Worm (Caenorhabditis elegans) whole organism, L4 larva: ENCODE measurements around the gene srg-61.
A peak's percentile ranks its signal among the peaks of the same experiment; 100 is the strongest.

Experiments used
- D1046.2 ChIP-seq: fragments of 200-800 bp; sonication (Bioruptor generic); IDR thresholded peaks from 2 replicates; pipeline ENCODE4 v1.3.6; 2022; ENCODE audit warnings: missing genetic modification characterization, missing compliant biosample characterization
- F10B5.3 ChIP-seq: sonication (generic microtip); optimal IDR thresholded peaks from 2 replicates; lab custom pipeline; 2016; ENCODE audit warnings: mild to moderate bottlenecking, missing genetic modification characterization, missing compliant biosample characterization
- F26F4.8 ChIP-seq: fragments of 200-800 bp; sonication (Bioruptor generic); conservative IDR thresholded peaks from 2 replicates; pipeline ENCODE4 v1.3.6; 2022; ENCODE audit warnings: missing genetic modification characterization, missing compliant biosample characterization
- R02D3.7 ChIP-seq: fragments of 150-350 bp; sonication (generic microtip); optimal IDR thresholded peaks from 3 replicates; lab custom pipeline; 2014; ENCODE audit warnings: missing biosample characterization, missing genetic modification characterization
- T20F7.1 ChIP-seq: fragments of 200-800 bp; sonication (Bioruptor generic); optimal IDR thresholded peaks from 2 replicates; lab custom pipeline; 2018; ENCODE audit warnings: mild to moderate bottlenecking, missing genetic modification characterization, missing compliant biosample characterization
- Y48G9A.11 ChIP-seq: fragments of 200-800 bp; sonication (Bioruptor generic); IDR thresholded peaks from 2 replicates; pipeline ENCODE4 v1.3.6; 2022; ENCODE audit warnings: missing genetic modification reagents, missing genetic modification characterization, missing compliant biosample characterization
- aha-1 ChIP-seq: fragments of 150-350 bp; peaks from one replicate; lab custom pipeline; 2014; ENCODE audit warnings: missing biosample characterization, missing genetic modification characterization
- ama-1 ChIP-seq: fragments of 150-350 bp; optimal IDR thresholded peaks from 2 replicates; lab custom pipeline; 2014; ENCODE audit warnings: inconsistent platforms, mixed read lengths
- ceh-32 ChIP-seq: sonication (generic microtip); optimal IDR thresholded peaks from 2 replicates; lab custom pipeline; 2016; ENCODE audit warnings: mild to moderate bottlenecking, missing genetic modification characterization, missing compliant biosample characterization; ENCODE audit not compliant: poor library complexity
- ces-1 ChIP-seq: fragments of 150-350 bp; sonication (generic microtip); optimal IDR thresholded peaks from 4 replicates; lab custom pipeline; 2014; ENCODE audit warnings: missing biosample characterization, missing genetic modification reagents, missing genetic modification characterization
- egl-43 ChIP-seq: fragments of 200-800 bp; sonication (Bioruptor generic); IDR thresholded peaks from 2 replicates; pipeline ENCODE4 v1.3.6; 2022; ENCODE audit warnings: missing genetic modification reagents, missing genetic modification characterization, missing compliant biosample characterization
- hif-1 ChIP-seq, 2 experiments: sonication (generic microtip); optimal IDR thresholded peaks; 2 replicates each; lab custom pipeline; 2016 to 2017; ENCODE audit warnings: missing compliant biosample characterization in 2 of 2, missing genetic modification characterization in 2 of 2, missing genetic modification reagents in 2 of 2, missing genotype in 2 of 2, mild to moderate bottlenecking in 1 of 2
- jun-1 ChIP-seq: fragments of 150-350 bp; optimal IDR thresholded peaks from 2 replicates; lab custom pipeline; 2014; ENCODE audit warnings: missing biosample characterization, missing genetic modification reagents, missing genetic modification characterization
- lim-7 ChIP-seq: fragments of 200-800 bp; sonication (Bioruptor generic); IDR thresholded peaks from 2 replicates; pipeline ENCODE4 v1.3.6; 2022; ENCODE audit warnings: missing genetic modification characterization, missing compliant biosample characterization
- lin-15B ChIP-seq: fragments of 150-350 bp; sonication (generic microtip); optimal IDR thresholded peaks from 3 replicates; lab custom pipeline; 2014; ENCODE audit warnings: missing biosample characterization, missing genetic modification characterization
- lir-3 ChIP-seq: sonication (generic microtip); optimal IDR thresholded peaks from 2 replicates; lab custom pipeline; 2016; ENCODE audit warnings: mild to moderate bottlenecking, missing genetic modification characterization, missing compliant biosample characterization
- mdl-1 ChIP-seq, 2 experiments: fragments of 150-350 bp in 1 of 2; sonication (generic microtip) in 1 of 2; optimal IDR thresholded peaks; 2 replicates each; lab custom pipeline; 2014 to 2017; ENCODE audit warnings: missing biosample characterization in 2 of 2, missing genetic modification characterization in 2 of 2
- mdt-29 ChIP-seq: fragments of 200-800 bp; sonication (Bioruptor generic); IDR thresholded peaks from 2 replicates; pipeline ENCODE4 v1.3.6; 2022; ENCODE audit warnings: missing genetic modification reagents, missing genetic modification characterization, missing compliant biosample characterization
- mep-1 ChIP-seq: fragments of 150-350 bp; sonication (generic microtip); optimal IDR thresholded peaks from 3 replicates; lab custom pipeline; 2014; ENCODE audit warnings: missing biosample characterization, missing genetic modification characterization
- mes-2 ChIP-seq: sonication (generic microtip); optimal IDR thresholded peaks from 2 replicates; lab custom pipeline; 2016; ENCODE audit warnings: missing genotype, mild to moderate bottlenecking, missing genetic modification characterization, missing compliant biosample characterization; ENCODE audit not compliant: poor library complexity, severe bottlenecking
- mxl-2 ChIP-seq: fragments of 200-800 bp; sonication (Bioruptor generic); conservative IDR thresholded peaks from 2 replicates; pipeline ENCODE4 v1.3.6; 2022; ENCODE audit warnings: missing genetic modification reagents, missing genetic modification characterization, missing compliant biosample characterization
- mxl-3 ChIP-seq: fragments of 200-800 bp; sonication (Bioruptor generic); optimal IDR thresholded peaks from 2 replicates; lab custom pipeline; 2018; ENCODE audit warnings: mild to moderate bottlenecking, missing genetic modification characterization, missing compliant biosample characterization
- nhr-102 ChIP-seq: sonication (generic microtip); optimal IDR thresholded peaks from 2 replicates; lab custom pipeline; 2016; ENCODE audit warnings: mild to moderate bottlenecking, missing genetic modification characterization, moderate library complexity, missing compliant biosample characterization
- nhr-11 ChIP-seq: fragments of 150-350 bp; optimal IDR thresholded peaks from 2 replicates; lab custom pipeline; 2014; ENCODE audit warnings: missing biosample characterization, missing genetic modification characterization
- nhr-111 ChIP-seq: fragments of 200-800 bp; sonication (Bioruptor generic); optimal IDR thresholded peaks from 2 replicates; lab custom pipeline; 2018; ENCODE audit warnings: mild to moderate bottlenecking, missing genetic modification characterization, missing compliant biosample characterization
- nhr-237 ChIP-seq: sonication (generic microtip); optimal IDR thresholded peaks from 2 replicates; lab custom pipeline; 2017; ENCODE audit warnings: missing biosample characterization, missing genetic modification characterization
- nhr-28 ChIP-seq: fragments of 150-350 bp; optimal IDR thresholded peaks from 2 replicates; lab custom pipeline; 2014; ENCODE audit warnings: missing biosample characterization, missing genetic modification characterization
- nhr-48 ChIP-seq: sonication (generic microtip); optimal IDR thresholded peaks from 2 replicates; lab custom pipeline; 2016; ENCODE audit warnings: mild to moderate bottlenecking, missing genetic modification characterization, missing compliant biosample characterization
- sdz-12 ChIP-seq: fragments of 200-800 bp; sonication (Bioruptor generic); optimal IDR thresholded peaks from 2 replicates; lab custom pipeline; 2018; ENCODE audit warnings: mild to moderate bottlenecking, missing genetic modification characterization, missing compliant biosample characterization
- set-16 ChIP-seq: fragments of 200-800 bp; sonication (Bioruptor generic); IDR thresholded peaks from 2 replicates; pipeline ENCODE4 v1.3.6; 2022; ENCODE audit warnings: missing genetic modification reagents, missing genetic modification characterization, missing compliant biosample characterization
- spr-3 ChIP-seq: fragments of 200-800 bp; sonication (Bioruptor generic); optimal IDR thresholded peaks from 2 replicates; lab custom pipeline; 2018; ENCODE audit warnings: mild to moderate bottlenecking, missing genetic modification characterization, missing compliant biosample characterization
- tag-97 ChIP-seq: fragments of 200-800 bp; sonication (Bioruptor generic); IDR thresholded peaks from 2 replicates; pipeline ENCODE4 v1.3.6; 2022; ENCODE audit warnings: missing genetic modification characterization, missing compliant biosample characterization
- unc-130 ChIP-seq: sonication (generic microtip); optimal IDR thresholded peaks from 2 replicates; lab custom pipeline; 2016; ENCODE audit warnings: missing genetic modification reagents, missing genetic modification characterization, missing compliant biosample characterization

srg-61 gene

DNA sequence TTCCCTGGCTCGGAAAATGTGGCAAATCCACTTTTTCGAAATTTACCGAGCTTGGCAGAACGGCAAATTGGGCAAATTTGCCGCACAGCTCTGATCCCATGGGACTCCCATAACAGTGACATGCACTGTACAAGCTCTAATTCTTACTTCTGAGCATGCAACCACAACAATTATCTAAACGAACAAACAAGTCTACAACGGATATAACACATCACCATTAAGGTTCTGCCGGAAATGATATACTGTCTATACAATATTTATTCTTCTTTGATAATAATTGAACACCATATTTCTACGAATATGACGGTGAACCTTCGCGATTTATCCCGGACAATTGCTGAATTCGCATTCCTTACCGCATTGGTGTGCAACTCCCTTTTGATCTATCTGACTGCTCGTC is 11.9 kb downstream of the srg-61 start, which contains the start of gene str-33:
str-33 (plus strand) TSS at position 301 of the 400 bp plus-strand sequence.
- TF ChIP-seq nhr-237 (tag; lab: Kevin White, UChicago) (no peak), nhr-11 (tag; lab: Kevin White, UChicago) (no peak), mxl-3 (no peak), mxl-2 (GFP tag; lab: Robert Waterston, UW) (no peak), jun-1 (tag; lab: Kevin White, UChicago) (no peak), lim-7 (GFP tag; lab: Robert Waterston, UW) (no peak), nhr-111 (GFP tag; lab: Kevin White, UChicago) (no peak), tag-97 (GFP tag; lab: Robert Waterston, UW) (no peak), unc-130 (GFP tag; lab: Kevin White, UChicago) (no peak), nhr-102 (tag; lab: Kevin White, UChicago) (no peak), Y48G9A.11 (no peak), F10B5.3 (tag; lab: Kevin White, UChicago) (no peak), spr-3 (no peak), F26F4.8 (no peak), mes-2 (tag; lab: Kevin White, UChicago) (no peak), R02D3.7 (tag; lab: Kevin White, UChicago) (no peak), mdt-29 (GFP tag; lab: Robert Waterston, UW) (no peak)
- TF ChIP-seq, all 104 proteins: peak for 0

DNA sequence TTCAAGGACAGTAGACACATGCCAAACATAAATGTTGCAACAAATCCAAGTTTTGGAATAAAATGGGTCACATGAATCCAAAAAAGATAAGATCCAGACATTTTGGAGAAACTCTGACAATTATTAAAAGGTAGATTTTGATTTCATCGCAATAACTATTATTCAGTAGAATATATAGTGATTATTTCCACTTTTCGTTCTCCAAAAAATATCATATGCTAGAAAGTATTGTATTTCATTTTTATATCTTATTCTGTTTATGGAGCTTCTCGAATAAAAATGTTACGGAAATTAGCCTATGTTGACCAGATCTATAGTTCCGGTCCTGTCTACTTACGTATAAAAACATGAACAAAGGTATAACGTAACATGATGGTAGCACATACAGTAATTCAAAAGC is 13.0 kb downstream of the srg-61 start, which contains the start of gene str-13:
str-13 (minus strand) TSS at position 101 of the 400 bp plus-strand sequence.
- no peak for TF ChIP-seq lir-3 (tag; lab: Kevin White, UChicago)
- TF ChIP-seq, all 104 proteins: peak for 0

DNA sequence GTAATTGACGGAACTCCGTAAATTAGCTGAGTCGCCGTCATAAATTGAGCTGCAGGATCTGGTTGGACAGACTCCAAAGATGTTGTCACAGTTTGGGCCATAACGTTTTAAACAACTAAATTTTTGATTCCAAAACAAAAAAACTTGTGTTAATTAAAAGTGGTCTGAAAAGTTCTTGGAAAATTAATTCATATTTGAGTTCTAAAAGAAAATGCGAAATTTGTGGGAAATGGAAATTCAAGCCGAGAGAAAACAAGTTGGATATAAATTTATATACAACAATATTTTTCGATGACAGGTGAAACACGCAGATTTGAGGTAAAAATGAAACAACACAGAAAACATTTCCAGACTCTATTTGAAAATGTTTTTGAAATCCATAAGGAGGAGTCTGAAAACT is 14.9 kb downstream of the srg-61 start, which contains the start of gene srg-59:
srg-59 (minus strand) TSS at position 101 of the 400 bp plus-strand sequence.
- TF ChIP-seq aha-1 (tag; lab: Kevin White, UChicago) = peak; percentile 81
- TF ChIP-seq nhr-48 (tag; lab: Kevin White, UChicago) = no peak

DNA sequence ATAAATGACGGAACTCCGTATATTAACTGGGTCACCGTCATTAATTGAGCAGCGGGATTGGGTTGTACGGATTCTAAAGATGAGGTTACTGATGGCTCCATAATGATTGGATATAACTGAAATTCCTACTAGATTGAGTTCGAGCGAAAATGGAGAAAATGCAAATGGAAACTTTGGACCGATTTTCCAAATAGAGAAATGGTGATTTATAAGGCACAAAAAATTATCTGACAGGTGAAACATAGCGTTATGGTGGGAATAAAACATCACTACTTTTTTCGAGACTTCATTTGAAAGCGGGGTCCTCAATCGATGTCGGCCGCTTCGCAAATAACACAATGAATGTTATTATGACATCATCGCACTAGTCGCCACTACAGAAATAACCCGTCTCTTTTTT is 17.6 kb downstream of the srg-61 start, which contains the start of gene srg-60:
srg-60 (minus strand) TSS at position 101 of the 400 bp plus-strand sequence.
- TF ChIP-seq jun-1 (tag; lab: Kevin White, UChicago) (no peak), sdz-12 (GFP tag; lab: Kevin White, UChicago) (no peak), aha-1 (tag; lab: Kevin White, UChicago) (peak; percentile 42), nhr-237 (tag; lab: Kevin White, UChicago) (no peak), ceh-32 (tag; lab: Kevin White, UChicago) (no peak)

DNA sequence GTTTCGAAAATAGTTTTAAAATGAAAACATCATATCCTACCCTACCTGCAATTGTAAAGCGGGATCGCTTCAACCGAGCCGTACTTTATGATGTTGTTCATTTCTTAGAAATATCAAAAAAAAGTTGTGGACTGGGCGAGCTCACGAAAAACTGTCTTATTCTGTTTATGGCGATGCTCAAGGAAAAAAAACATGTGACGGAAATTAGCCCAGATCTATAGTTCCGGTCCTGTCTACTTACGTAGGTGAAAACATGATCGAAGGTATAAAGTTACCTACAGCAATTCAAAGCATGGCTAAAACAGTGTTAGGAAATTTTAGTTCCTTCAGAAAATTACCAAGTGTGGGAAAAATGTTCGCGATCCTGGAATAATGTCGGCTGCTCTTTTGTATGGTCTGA is 19.4 kb downstream of the srg-61 start, which contains the start of gene srt-27:
srt-27 (minus strand) TSS at position 101 of the 400 bp plus-strand sequence.
- no peak for TF ChIP-seq ama-1
- no peak for TF ChIP-seq ceh-32 (tag; lab: Kevin White, UChicago)
- TF ChIP-seq hif-1 (tag; optimal IDR thresholded peaks at IDR 0.05; lab: Kevin White, UChicago) = no peak
- no peak for TF ChIP-seq egl-43
- no peak for TF ChIP-seq ces-1 (GFP tag; lab: Kevin White, UChicago)
- TF ChIP-seq mdl-1 (tag; optimal IDR thresholded peaks at IDR 0.05; lab: Kevin White, UChicago) = no peak
- no peak for TF ChIP-seq T20F7.1 (GFP tag; lab: Kevin White, UChicago)
- TF ChIP-seq D1046.2 (GFP tag; lab: Robert Waterston, UW) = no peak

DNA sequence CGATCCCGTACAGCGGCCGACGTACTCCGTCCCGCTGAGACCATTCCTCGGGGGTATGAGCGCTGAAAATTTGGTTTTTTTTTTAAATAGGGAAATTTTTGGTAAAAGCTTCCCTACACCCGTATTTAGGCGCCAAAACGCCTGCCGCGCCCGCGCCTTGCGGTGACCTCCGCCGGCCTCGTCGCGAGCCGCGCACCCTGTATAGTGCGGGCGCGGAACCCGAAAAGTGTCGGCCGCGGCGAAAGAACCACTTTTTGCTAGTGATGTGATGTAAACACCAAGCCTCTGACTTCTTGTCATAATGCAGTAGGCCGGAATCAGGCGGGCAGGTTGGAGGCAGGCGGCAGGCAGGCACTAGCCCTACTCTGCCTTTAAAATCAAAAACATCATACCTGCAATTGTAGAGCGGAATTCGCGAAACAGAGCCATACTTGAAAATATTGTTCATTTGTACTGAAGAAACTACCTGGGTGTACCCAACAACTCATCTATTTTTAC is 21.4 kb downstream of the srg-61 start, which contains the start of gene srt-29:
srt-29 (minus strand) TSS at position 448 of the 498 bp plus-strand sequence.
- TF ChIP-seq set-16 (GFP tag; lab: Robert Waterston, UW) (peak; percentile 93), mxl-2 (GFP tag; lab: Robert Waterston, UW) (0 out of 2 replicates have a peak, but pooled peaks have one; percentile 15), lin-15B (no peak), nhr-28 (tag; lab: Kevin White, UChicago) (no peak), mep-1 (tag; lab: Kevin White, UChicago) (no peak), egl-43 (peak; percentile 55; the same call in 1 of the 2 replicates)
